Fruit fly (Drosophila melanogaster): ENCODE data around the gene SmydA-9.
A peak's percentile ranks its signal among the peaks of the same experiment; 100 is the strongest.

SmydA-9 gene

DNA sequence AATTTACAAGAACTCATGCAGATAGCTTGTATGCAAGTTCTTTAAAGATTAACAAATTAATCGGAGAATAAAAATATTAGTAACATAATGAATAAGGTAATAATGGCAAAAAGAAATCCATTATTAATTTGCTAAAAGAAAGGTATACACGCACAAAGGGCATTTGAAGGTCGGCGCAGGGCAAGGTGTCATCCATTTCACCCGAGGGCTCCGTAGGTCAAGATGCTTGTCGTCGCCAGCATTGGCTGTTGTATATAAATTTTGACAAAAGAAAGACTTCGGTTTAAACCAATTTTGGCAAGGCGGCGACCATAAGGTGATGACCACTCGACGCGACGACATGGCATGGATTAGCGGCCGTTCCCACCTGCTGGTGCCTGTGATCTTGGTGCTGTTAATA, 14.4 kb upstream of the SmydA-9 start, which contains the start of gene CG15370:
TSS of gene CG15370 (plus strand) at position 301 of the 400 bp plus-strand sequence.
- TF ChIP-seq cic (GFP tag; optimal IDR thresholded peaks at IDR 0.05) = no peak
- TF ChIP-seq CG5204 (GFP tag; optimal IDR thresholded peaks at IDR 0.05) = no peak
- no peak for TF ChIP-seq ovo (GFP tag; optimal IDR thresholded peaks at IDR 0.05)
- TF ChIP-seq toe (GFP tag; optimal IDR thresholded peaks at IDR 0.05) = no peak
- no peak for TF ChIP-seq kay (GFP tag; ENCODE audit: borderline replicate concordance)
- TF ChIP-seq CG12768 (GFP tag; optimal IDR thresholded peaks at IDR 0.05) = no peak
- TF ChIP-seq CG1620 (GFP tag; optimal IDR thresholded peaks at IDR 0.05) = no peak
- TF ChIP-seq bab1 (GFP tag; optimal IDR thresholded peaks at IDR 0.05) = no peak
- no peak for TF ChIP-seq Clk (GFP tag; optimal IDR thresholded peaks at IDR 0.05)

- TF ChIP-seq bab1 (GFP tag; optimal IDR thresholded peaks at IDR 0.05) = no peak
- TF ChIP-seq ovo (GFP tag; optimal IDR thresholded peaks at IDR 0.05) = peak; percentile 30
Measured at dm6 chrX:9224423-9224822, 13.7 kb upstream of the SmydA-9 start.

- no peak for TF ChIP-seq pad (GFP tag; optimal IDR thresholded peaks at IDR 0.05)
- TF ChIP-seq CG5204 (GFP tag; optimal IDR thresholded peaks at IDR 0.05) = peak; percentile 17
Measured at dm6 chrX:9223182-9223581, 12.5 kb upstream of the SmydA-9 start, which contains the start of gene t. Gene t (minus strand): TSS chrX:9223257.

- TF ChIP-seq pad (GFP tag; optimal IDR thresholded peaks at IDR 0.05) = no peak
- TF ChIP-seq bab1 (GFP tag; optimal IDR thresholded peaks at IDR 0.05) = peak; percentile 26
- TF ChIP-seq CG1620 (GFP tag; optimal IDR thresholded peaks at IDR 0.05) = no peak
- no peak for TF ChIP-seq Mnt (GFP tag; optimal IDR thresholded peaks at IDR 0.05)
- peak; percentile 9 for TF ChIP-seq CG33017 (tag; optimal IDR thresholded peaks at IDR 0.05)
Measured at dm6 chrX:9220434-9220833, 9.7 kb upstream of the SmydA-9 start.

DNA sequence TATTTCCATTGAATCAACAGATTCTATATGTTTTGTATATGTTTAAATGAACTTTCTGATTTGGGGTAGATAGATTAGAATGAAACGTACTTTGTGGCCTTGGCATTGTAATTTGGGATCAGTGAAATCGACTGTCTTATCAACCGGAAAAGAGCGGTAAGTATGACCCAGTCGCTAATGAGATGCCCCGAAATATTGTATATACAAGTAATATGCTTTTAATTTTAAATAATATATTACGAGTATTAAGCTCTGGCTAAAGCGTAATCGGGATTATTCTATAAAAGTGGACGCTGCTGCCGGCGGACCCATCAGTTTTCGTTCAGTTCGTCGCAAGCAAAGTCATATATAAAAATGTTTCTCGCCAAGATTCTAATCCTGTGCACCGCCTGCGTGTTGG, 5.9 kb upstream of the SmydA-9 start, which contains the start of gene CG15369:
TSS of gene CG15369 (plus strand) at position 301 of the 400 bp plus-strand sequence.
- no peak for TF ChIP-seq toe (GFP tag; optimal IDR thresholded peaks at IDR 0.05)
- TF ChIP-seq CG14711 (tag; optimal IDR thresholded peaks at IDR 0.05) = no peak
- no peak for TF ChIP-seq kay (GFP tag; ENCODE audit: borderline replicate concordance)
- TF ChIP-seq Hr96 (GFP tag; optimal IDR thresholded peaks at IDR 0.05) = no peak
- no peak for TF ChIP-seq CG33017 (tag; optimal IDR thresholded peaks at IDR 0.05)
- no peak for TF ChIP-seq bab1 (GFP tag; optimal IDR thresholded peaks at IDR 0.05)
- no peak for TF ChIP-seq CG7101 (tag; optimal IDR thresholded peaks at IDR 0.05)
- TF ChIP-seq cic (GFP tag; optimal IDR thresholded peaks at IDR 0.05) = no peak
- no peak for TF ChIP-seq CG7045 (GFP tag; optimal IDR thresholded peaks at IDR 0.05)
- no peak for TF ChIP-seq ovo (GFP tag; optimal IDR thresholded peaks at IDR 0.05)
- no peak for TF ChIP-seq CG12768 (GFP tag; optimal IDR thresholded peaks at IDR 0.05)
- TF ChIP-seq Clk (GFP tag; optimal IDR thresholded peaks at IDR 0.05) = no peak
- no peak for TF ChIP-seq CG1620 (GFP tag; optimal IDR thresholded peaks at IDR 0.05)
- no peak for TF ChIP-seq pad (GFP tag; optimal IDR thresholded peaks at IDR 0.05)
- no peak for TF ChIP-seq tj (GFP tag; optimal IDR thresholded peaks at IDR 0.05)

DNA sequence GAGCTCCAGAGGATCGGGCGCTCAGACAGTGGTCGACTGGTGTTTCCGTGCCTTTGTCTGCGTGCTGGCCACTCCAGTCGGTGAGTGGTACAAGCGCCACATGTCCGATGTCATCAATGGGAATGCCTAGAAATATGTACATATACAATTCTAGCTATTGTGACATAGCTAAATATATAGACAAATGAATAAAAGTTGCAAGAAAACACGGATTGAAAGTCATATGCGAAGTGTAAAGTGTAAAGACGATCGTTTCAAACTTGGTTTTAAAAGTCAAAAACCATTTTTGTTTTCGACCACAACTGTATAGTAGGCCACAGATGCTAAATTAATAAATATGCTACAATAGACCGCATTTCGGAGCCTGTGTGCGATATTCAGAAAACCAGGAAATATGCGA, 4.8 kb upstream of the SmydA-9 start, which contains the start of gene CG15368:
TSS of gene CG15368 (plus strand) at position 301 of the 400 bp plus-strand sequence.
- TF ChIP-seq cic (GFP tag; optimal IDR thresholded peaks at IDR 0.05) = no peak
- TF ChIP-seq CG1620 (GFP tag; optimal IDR thresholded peaks at IDR 0.05) = no peak
- TF ChIP-seq CG12768 (GFP tag; optimal IDR thresholded peaks at IDR 0.05) = no peak
- TF ChIP-seq Hr96 (GFP tag; optimal IDR thresholded peaks at IDR 0.05) = no peak
- no peak for TF ChIP-seq toe (GFP tag; optimal IDR thresholded peaks at IDR 0.05)
- TF ChIP-seq Mnt (GFP tag; optimal IDR thresholded peaks at IDR 0.05) = no peak
- TF ChIP-seq tj (GFP tag; optimal IDR thresholded peaks at IDR 0.05) = no peak
- no peak for TF ChIP-seq CG5204 (GFP tag; optimal IDR thresholded peaks at IDR 0.05)
- no peak for TF ChIP-seq CG33017 (tag; optimal IDR thresholded peaks at IDR 0.05)
- TF ChIP-seq pad (GFP tag; optimal IDR thresholded peaks at IDR 0.05) = no peak
- TF ChIP-seq CG7101 (tag; optimal IDR thresholded peaks at IDR 0.05) = no peak
- TF ChIP-seq Crg-1 (GFP tag; optimal IDR thresholded peaks at IDR 0.05) = no peak
- no peak for TF ChIP-seq CG14711 (tag; optimal IDR thresholded peaks at IDR 0.05)

DNA sequence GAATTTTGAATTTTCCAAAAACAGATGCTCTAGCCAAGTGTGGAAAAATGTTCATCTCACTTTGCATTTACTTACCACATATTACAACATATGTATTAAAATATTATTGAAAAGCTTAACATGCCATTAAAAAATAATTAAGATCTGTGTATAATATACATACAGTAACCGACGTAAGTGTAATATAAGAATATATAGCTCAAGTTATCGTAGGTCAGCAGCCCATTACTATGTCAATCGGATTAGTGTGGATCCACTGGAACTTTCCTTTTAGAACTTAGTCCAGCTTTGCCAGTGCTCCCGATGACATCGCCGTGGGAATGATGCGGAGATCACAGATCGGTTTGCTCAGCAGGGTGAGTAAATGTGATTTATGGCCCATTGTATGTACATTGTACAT, 3.9 kb upstream of the SmydA-9 start, which contains the start of gene Obp8a:
TSS of gene Obp8a (plus strand) at position 301 of the 400 bp plus-strand sequence.
- TF ChIP-seq kay (GFP tag; ENCODE audit: borderline replicate concordance) = no peak
- TF ChIP-seq ovo (GFP tag; optimal IDR thresholded peaks at IDR 0.05) = no peak
- no peak for TF ChIP-seq CG12768 (GFP tag; optimal IDR thresholded peaks at IDR 0.05)
- TF ChIP-seq cnc (optimal IDR thresholded peaks at IDR 0.05) = no peak

- TF ChIP-seq CG7045 (GFP tag; optimal IDR thresholded peaks at IDR 0.05) (peak; percentile 84), pad (GFP tag; optimal IDR thresholded peaks at IDR 0.05) (peak; percentile 80), CG1620 (GFP tag; optimal IDR thresholded peaks at IDR 0.05) (peak; percentile 65), cic (GFP tag; optimal IDR thresholded peaks at IDR 0.05) (peak; percentile 71), cnc (optimal IDR thresholded peaks at IDR 0.05) (no peak), Hr96 (GFP tag; optimal IDR thresholded peaks at IDR 0.05) (peak; percentile 39), CG33017 (tag; optimal IDR thresholded peaks at IDR 0.05) (peak; percentile 83), Clk (GFP tag; optimal IDR thresholded peaks at IDR 0.05) (peak; percentile 43), CG14711 (tag; optimal IDR thresholded peaks at IDR 0.05) (peak; percentile 88), tj (GFP tag; optimal IDR thresholded peaks at IDR 0.05) (peak; percentile 80), CG12768 (GFP tag; optimal IDR thresholded peaks at IDR 0.05) (peak; percentile 76), ovo (GFP tag; optimal IDR thresholded peaks at IDR 0.05) (peak; percentile 45), toe (GFP tag; optimal IDR thresholded peaks at IDR 0.05) (peak; percentile 22), CG11617 (GFP tag; optimal IDR thresholded peaks at IDR 0.05) (peak; percentile 91), CG5204 (GFP tag; optimal IDR thresholded peaks at IDR 0.05) (peak; percentile 35), Crg-1 (GFP tag; optimal IDR thresholded peaks at IDR 0.05) (peak; percentile 61), kay (GFP tag; ENCODE audit: borderline replicate concordance) (no peak), bab1 (GFP tag; optimal IDR thresholded peaks at IDR 0.05) (peak; percentile 62), Mnt (GFP tag; optimal IDR thresholded peaks at IDR 0.05) (peak; percentile 64), CG7101 (tag; optimal IDR thresholded peaks at IDR 0.05) (peak; percentile 95)
Measured at dm6 chrX:9201866-9202681, 8.6 kb downstream of the SmydA-9 start.

Measured in whole organism, adult.